Fruit fly (Drosophila melanogaster) S2 (cell line): ENCODE measurements around the gene CG6479.

Experiments
- CG8478 ChIP-seq: fragments of >200 bp; optimal IDR thresholded peaks from 2 replicates; lab custom pipeline; 2018
- CTCF ChIP-seq, 2 experiments: fragments of >200 bp; optimal IDR thresholded peaks; 2 replicates each; lab custom pipeline; 2018

dm6 chr3L:17383714-17384113 lies 44.7 kb upstream of the CG6479 start:
- TF ChIP-seq CTCF (optimal IDR thresholded peaks at IDR 0.05; lab: Kevin White, UChicago) (peak; percentile 47 to 57), CG8478 (lab: Kevin White, UChicago) (no peak)
